Fruit fly (Drosophila melanogaster) whole organism, prepupa: ENCODE data around the gene sqh.

Experiments
- CG10631 ChIP-seq: fragments of 200-800 bp; sonication (Bioruptor generic); optimal IDR thresholded peaks from 2 replicates; lab custom pipeline; 2016; ENCODE audit warnings: missing biosample characterization, missing genetic modification characterization
- CG10669 ChIP-seq: fragments of 200-800 bp; sonication (Bioruptor generic); optimal IDR thresholded peaks from 3 replicates; lab custom pipeline; 2018; ENCODE audit warnings: missing biosample characterization, mild to moderate bottlenecking, missing genetic modification characterization, moderate library complexity
- CG11762 ChIP-seq: fragments of 200-800 bp; sonication (Bioruptor generic); optimal IDR thresholded peaks from 3 replicates; lab custom pipeline; 2016; ENCODE audit warnings: missing biosample characterization, missing genetic modification characterization; ENCODE audit not compliant: insufficient read depth
- CG11902 ChIP-seq: fragments of 200-800 bp; sonication (Bioruptor generic); optimal IDR thresholded peaks from 3 replicates; lab custom pipeline; 2016; ENCODE audit warnings: missing biosample characterization, missing genetic modification characterization
- CG15336 ChIP-seq: fragments of 200-800 bp; sonication (Bioruptor generic); IDR thresholded peaks from 2 replicates; pipeline ENCODE4 v1.3.6; 2022; ENCODE audit warnings: missing biosample characterization, missing genetic modification characterization
- CG1621 ChIP-seq: fragments of 200-800 bp; sonication (Bioruptor generic); optimal IDR thresholded peaks from 3 replicates; lab custom pipeline; 2018; ENCODE audit warnings: missing biosample characterization, mild to moderate bottlenecking, missing genetic modification characterization
- CG3032 ChIP-seq: fragments of 200-800 bp; optimal IDR thresholded peaks from 2 replicates; lab custom pipeline; 2019; ENCODE audit warnings: missing biosample characterization, mild to moderate bottlenecking, missing genetic modification characterization, moderate library complexity
- CG32006 ChIP-seq: fragments of 200-800 bp; sonication (Bioruptor generic); optimal IDR thresholded peaks from 3 replicates; lab custom pipeline; 2017; ENCODE audit warnings: missing biosample characterization, mild to moderate bottlenecking, missing genetic modification characterization
- CG34406 ChIP-seq: fragments of 200-800 bp; sonication (Bioruptor generic); optimal IDR thresholded peaks from 3 replicates; lab custom pipeline; 2016; ENCODE audit warnings: missing biosample characterization, missing genetic modification characterization
- CG3919 ChIP-seq: fragments of 200-800 bp; sonication (Bioruptor generic); optimal IDR thresholded peaks from 3 replicates; lab custom pipeline; 2016; ENCODE audit warnings: missing biosample characterization, missing genetic modification characterization
- CG4318 ChIP-seq: fragments of 200-800 bp; sonication (Bioruptor generic); optimal IDR thresholded peaks from 3 replicates; lab custom pipeline; 2017; ENCODE audit warnings: missing biosample characterization, mild to moderate bottlenecking, missing genetic modification characterization
- CG6276 ChIP-seq: fragments of 200-800 bp; sonication (Bioruptor generic); optimal IDR thresholded peaks from 2 replicates; lab custom pipeline; 2017; ENCODE audit warnings: missing biosample characterization, mild to moderate bottlenecking, missing genetic modification characterization
- CG6792 ChIP-seq: fragments of 200-800 bp; sonication (Bioruptor generic); optimal IDR thresholded peaks from 3 replicates; lab custom pipeline; 2016; ENCODE audit warnings: missing biosample characterization, missing genetic modification characterization
- CG6854 ChIP-seq: fragments of 200-800 bp; sonication (Bioruptor generic); optimal IDR thresholded peaks from 2 replicates; lab custom pipeline; 2017; ENCODE audit warnings: missing biosample characterization, mild to moderate bottlenecking, missing genetic modification characterization
- CG8119 ChIP-seq: fragments of 200-800 bp; sonication (Bioruptor generic); IDR thresholded peaks from 3 replicates; pipeline ENCODE4 v1.3.6; 2022; ENCODE audit warnings: missing biosample characterization, missing genetic modification characterization
- CG8319 ChIP-seq: fragments of 200-800 bp; sonication (Bioruptor generic); optimal IDR thresholded peaks from 3 replicates; lab custom pipeline; 2016; ENCODE audit warnings: missing biosample characterization, missing genetic modification characterization
- CG8632 ChIP-seq: fragments of 200-800 bp; sonication (Bioruptor generic); optimal IDR thresholded peaks from 3 replicates; lab custom pipeline; 2016; ENCODE audit warnings: missing biosample characterization, missing genetic modification characterization
- CG9139 ChIP-seq: fragments of 200-800 bp; sonication (Bioruptor generic); optimal IDR thresholded peaks from 3 replicates; lab custom pipeline; 2017; ENCODE audit warnings: missing biosample characterization, mild to moderate bottlenecking, missing genetic modification characterization
- Eip75B ChIP-seq: fragments of 200-800 bp; sonication (Bioruptor generic); optimal IDR thresholded peaks from 3 replicates; lab custom pipeline; 2016; ENCODE audit warnings: missing biosample characterization, missing genetic modification characterization
- Eip78C ChIP-seq: fragments of 200-800 bp; sonication (Bioruptor generic); peaks from one replicate; lab custom pipeline; 2016; ENCODE audit warnings: missing biosample characterization, missing genetic modification characterization
- Eip93F ChIP-seq: fragments of 200-800 bp; sonication (Bioruptor generic); optimal IDR thresholded peaks from 2 replicates; lab custom pipeline; 2016; ENCODE audit warnings: missing biosample characterization, mild to moderate bottlenecking, missing genetic modification characterization
- Ets21C ChIP-seq: fragments of 200-800 bp; sonication (Bioruptor generic); optimal IDR thresholded peaks from 3 replicates; lab custom pipeline; 2016; ENCODE audit warnings: missing biosample characterization, missing genetic modification characterization
- Ets96B ChIP-seq: fragments of 200-800 bp; optimal IDR thresholded peaks from 2 replicates; lab custom pipeline; 2019; ENCODE audit warnings: missing biosample characterization, mild to moderate bottlenecking, missing genetic modification characterization, moderate library complexity
- Gug ChIP-seq: fragments of 200-800 bp; sonication (Bioruptor generic); IDR thresholded peaks from 2 replicates; pipeline ENCODE4 v1.3.6; 2022; ENCODE audit warnings: missing biosample characterization, missing genetic modification characterization
- Hr38 ChIP-seq: sonication (Bioruptor generic); optimal IDR thresholded peaks from 2 replicates; lab custom pipeline; 2016; ENCODE audit warnings: missing biosample characterization, missing genetic modification characterization
- Hr39 ChIP-seq: fragments of 200-800 bp; sonication (Bioruptor generic); optimal IDR thresholded peaks from 2 replicates; lab custom pipeline; 2016; ENCODE audit warnings: missing biosample characterization, missing genetic modification characterization
- Hr4 ChIP-seq: fragments of 200-800 bp; sonication (Bioruptor generic); optimal IDR thresholded peaks from 3 replicates; lab custom pipeline; 2016; ENCODE audit warnings: missing biosample characterization, missing genetic modification characterization
- Lpt ChIP-seq: fragments of 200-800 bp; sonication (Bioruptor generic); optimal IDR thresholded peaks from 3 replicates; lab custom pipeline; 2016; ENCODE audit warnings: missing biosample characterization, missing genetic modification characterization
- OdsH ChIP-seq: fragments of 200-800 bp; sonication (Bioruptor generic); optimal IDR thresholded peaks from 3 replicates; lab custom pipeline; 2016; ENCODE audit warnings: missing biosample characterization, missing genetic modification characterization
- Smox ChIP-seq: fragments of 200-800 bp; sonication (Bioruptor generic); optimal IDR thresholded peaks from 3 replicates; lab custom pipeline; 2016; ENCODE audit warnings: missing biosample characterization, missing genetic modification characterization
- Sox102F ChIP-seq: fragments of 200-800 bp; sonication (Bioruptor generic); optimal IDR thresholded peaks from 2 replicates; lab custom pipeline; 2016; ENCODE audit warnings: missing biosample characterization, mild to moderate bottlenecking, missing genetic modification characterization
- Sox14 ChIP-seq: fragments of 200-800 bp; sonication (Bioruptor generic); optimal IDR thresholded peaks from 3 replicates; lab custom pipeline; 2016; ENCODE audit warnings: missing biosample characterization, missing genetic modification characterization
- Sox15 ChIP-seq: fragments of 200-800 bp; sonication (Bioruptor generic); optimal IDR thresholded peaks from 3 replicates; lab custom pipeline; 2016; ENCODE audit warnings: missing biosample characterization, missing genetic modification characterization
- achi ChIP-seq: fragments of 200-800 bp; sonication (Bioruptor generic); optimal IDR thresholded peaks from 3 replicates; lab custom pipeline; 2016; ENCODE audit warnings: missing biosample characterization, missing genetic modification characterization
- dsx ChIP-seq: fragments of 200-800 bp; optimal IDR thresholded peaks from 3 replicates; lab custom pipeline; 2019; ENCODE audit warnings: missing biosample characterization, mild to moderate bottlenecking, missing genetic modification characterization, moderate library complexity; ENCODE audit not compliant: poor library complexity, severe bottlenecking
- eg ChIP-seq: fragments of 200-800 bp; sonication (Bioruptor generic); IDR thresholded peaks from 3 replicates; pipeline ENCODE4 v1.3.6; 2022; ENCODE audit warnings: missing biosample characterization, missing genetic modification characterization
- esn ChIP-seq: fragments of 200-800 bp; sonication (Bioruptor generic); optimal IDR thresholded peaks from 2 replicates; lab custom pipeline; 2016; ENCODE audit warnings: missing biosample characterization, mild to moderate bottlenecking, missing genetic modification characterization, moderate library complexity
- fd59A ChIP-seq: fragments of 200-800 bp; sonication (Bioruptor generic); optimal IDR thresholded peaks from 2 replicates; lab custom pipeline; 2017; ENCODE audit warnings: missing biosample characterization, mild to moderate bottlenecking, missing genetic modification characterization, missing genetic modification reagents
- fd85E ChIP-seq: fragments of 200-800 bp; sonication (Bioruptor generic); optimal IDR thresholded peaks from 3 replicates; lab custom pipeline; 2016; ENCODE audit warnings: missing biosample characterization, missing genetic modification characterization
- fkh ChIP-seq: fragments of 200-800 bp; sonication (Bioruptor generic); optimal IDR thresholded peaks from 3 replicates; lab custom pipeline; 2017; ENCODE audit warnings: missing biosample characterization, mild to moderate bottlenecking, missing genetic modification characterization, moderate library complexity
- pdm3 ChIP-seq: fragments of 200-800 bp; sonication (Bioruptor generic); optimal IDR thresholded peaks from 3 replicates; lab custom pipeline; 2016; ENCODE audit warnings: missing biosample characterization, missing genetic modification characterization
- salr ChIP-seq, 2 experiments: fragments of 200-800 bp; sonication (Bioruptor generic); optimal IDR thresholded peaks; 3 replicates each; lab custom pipeline; 2016 to 2018; ENCODE audit warnings: missing biosample characterization in 2 of 2, missing genetic modification characterization in 2 of 2, mild to moderate bottlenecking in 1 of 2
- spab ChIP-seq: fragments of 200-800 bp; sonication (Bioruptor generic); optimal IDR thresholded peaks from 2 replicates; lab custom pipeline; 2017; ENCODE audit warnings: missing biosample characterization, mild to moderate bottlenecking, missing genetic modification characterization, missing genetic modification reagents
- topi ChIP-seq: fragments of 200-800 bp; sonication (Bioruptor generic); optimal IDR thresholded peaks from 3 replicates; lab custom pipeline; 2016; ENCODE audit warnings: missing biosample characterization, missing genetic modification characterization
- vri ChIP-seq: fragments of 200-800 bp; sonication (Bioruptor generic); optimal IDR thresholded peaks from 3 replicates; lab custom pipeline; 2016; ENCODE audit warnings: missing biosample characterization, mild to moderate bottlenecking, missing genetic modification characterization

Gene sqh

DNA sequence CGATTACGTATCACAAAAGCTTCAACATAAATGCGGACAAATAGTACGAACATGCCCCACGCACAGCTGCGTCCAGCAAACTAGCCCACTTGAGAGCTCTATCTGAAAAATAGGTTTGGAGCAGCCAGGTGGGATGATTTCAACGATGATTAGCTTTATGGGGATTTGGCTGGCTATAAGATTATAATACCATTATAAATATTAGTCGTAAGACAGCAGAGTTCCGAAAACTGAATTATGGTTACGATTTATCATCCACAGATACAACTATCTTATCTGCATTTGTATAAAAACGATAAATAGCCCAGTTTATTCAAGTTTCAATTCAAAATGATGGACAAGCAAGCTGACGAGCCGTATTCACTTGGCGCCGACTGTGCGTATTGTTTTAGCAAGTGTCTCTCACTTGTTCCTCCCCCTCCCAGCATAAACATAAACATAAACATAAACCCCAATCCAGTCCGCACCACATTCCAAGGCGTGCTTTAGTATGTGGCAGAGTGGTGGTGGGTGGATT, 38.7 kb upstream of the sqh start (continued):
- TF ChIP-seq CG11762 (GFP tag; lab: Kevin White, UChicago) = peak; percentile 15
- TF ChIP-seq CG10631 = no peak
- no peak for TF ChIP-seq Ets21C (GFP tag; lab: Kevin White, UChicago)
- TF ChIP-seq eg (GFP tag; lab: Robert Waterston, UW) = peak; percentile 53; the same call in 2 of the 3 replicates
- peak; percentile 18 for TF ChIP-seq fd59A (GFP tag; lab: Kevin White, UChicago)
- TF ChIP-seq achi (GFP tag; lab: Kevin White, UChicago) = peak; percentile 37
- no peak for TF ChIP-seq spab
- TF ChIP-seq CG4318 (GFP tag; lab: Kevin White, UChicago) = peak; percentile 11
- TF ChIP-seq Sox102F = no peak
- TF ChIP-seq Eip75B = peak; percentile 16
- peak; percentile 88 for TF ChIP-seq Eip78C (GFP tag; lab: Kevin White, UChicago)
- TF ChIP-seq CG8119 (GFP tag; lab: Robert Waterston, UW) = peak; percentile 64; the same call in 2 of the 3 replicates
- TF ChIP-seq Eip93F (GFP tag; lab: Kevin White, UChicago) = no peak
- no peak for TF ChIP-seq fd85E
- peak; percentile 14 for TF ChIP-seq Sox15 (GFP tag; lab: Kevin White, UChicago)
- no peak for TF ChIP-seq CG6854
- TF ChIP-seq vri = no peak
- no peak for TF ChIP-seq Smox
- no peak for TF ChIP-seq CG1621 (tag; lab: Kevin White, UChicago)
- TF ChIP-seq dsx (GFP tag; lab: Kevin White, UChicago) = peak; percentile 1
- TF ChIP-seq topi (GFP tag; lab: Kevin White, UChicago) = peak; percentile 38
- peak in 1 of 2 experiments; percentile 25 for TF ChIP-seq salr (GFP tag; optimal IDR thresholded peaks at IDR 0.05; lab: Kevin White, UChicago)
- TF ChIP-seq pdm3 (GFP tag; lab: Kevin White, UChicago) = peak; percentile 52
- TF ChIP-seq CG32006 = peak; percentile 77
- TF ChIP-seq CG15336 (GFP tag; lab: Robert Waterston, UW) = peak; percentile 77
- peak; percentile 79 for TF ChIP-seq CG6276 (GFP tag; lab: Kevin White, UChicago)
- peak; percentile 24 for TF ChIP-seq Lpt (GFP tag; lab: Kevin White, UChicago)
- TF ChIP-seq Hr39 (GFP tag; lab: Kevin White, UChicago) = no peak
- TF ChIP-seq CG3032 (tag; lab: Kevin White, UChicago) = peak; percentile 5
- no peak for TF ChIP-seq CG11902 (GFP tag; lab: Kevin White, UChicago)
- TF ChIP-seq CG10669 (GFP tag; lab: Kevin White, UChicago) = peak; percentile 21
- no peak for TF ChIP-seq Hr38
- peak; percentile 67 for TF ChIP-seq Hr4 (GFP tag; lab: Kevin White, UChicago)
- TF ChIP-seq CG9139 (GFP tag; lab: Kevin White, UChicago) = no peak
- no peak for TF ChIP-seq CG8632
- TF ChIP-seq, all 60 proteins: peak for 35

DNA sequence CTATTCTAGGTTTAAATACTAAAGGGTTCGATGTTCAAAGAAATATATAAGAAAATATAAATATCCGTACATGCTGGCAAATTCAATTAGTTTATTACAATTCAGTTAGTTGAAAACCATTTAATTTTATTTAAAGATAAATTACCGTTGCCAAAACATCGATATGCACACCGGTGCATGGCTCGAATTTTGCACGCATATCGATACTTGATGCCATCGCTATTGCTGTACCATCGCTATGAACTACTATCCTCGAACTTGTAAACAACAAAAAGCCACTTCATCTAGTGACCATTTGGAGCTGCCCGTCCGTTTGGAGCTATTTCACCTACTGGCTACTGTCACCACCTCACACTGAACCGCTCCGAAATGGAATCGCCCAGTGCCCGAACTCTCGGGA, 36.0 kb upstream of the sqh start, which contains the start of gene Josd:
Josd (plus strand) TSS at position 270 of the 400 bp plus-strand sequence.
- TF ChIP-seq fkh (GFP tag; lab: Kevin White, UChicago) (peak; percentile 37), esn (peak; percentile 30), Sox15 (GFP tag; lab: Kevin White, UChicago) (no peak), Eip78C (GFP tag; lab: Kevin White, UChicago) (peak; percentile 47), CG8119 (GFP tag; lab: Robert Waterston, UW) (no peak), topi (GFP tag; lab: Kevin White, UChicago) (peak; percentile 17), pdm3 (GFP tag; lab: Kevin White, UChicago) (no peak), CG8319 (GFP tag; lab: Kevin White, UChicago) (no peak), eg (GFP tag; lab: Robert Waterston, UW) (0 out of 3 replicates have a peak, but pooled peaks have one; percentile 18)

DNA sequence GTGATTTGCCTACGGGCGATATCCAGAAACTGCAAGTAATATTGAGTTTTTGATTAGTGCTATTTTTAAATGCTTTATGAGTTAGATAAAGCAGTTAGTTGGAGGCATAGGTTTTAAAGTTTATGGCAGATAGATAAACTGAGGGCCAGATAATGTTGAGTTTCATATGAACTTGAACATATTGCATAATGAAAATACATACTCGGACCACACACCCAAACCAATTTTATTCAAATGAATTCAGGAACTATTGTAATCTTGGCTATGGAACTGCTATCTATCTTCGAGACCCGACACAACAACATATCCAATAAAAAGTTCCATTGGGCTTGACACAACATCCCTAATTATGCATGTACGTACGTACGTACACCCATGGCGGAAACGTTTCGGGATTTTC, 34.8 kb upstream of the sqh start:
- no peak for TF ChIP-seq CG6792 (GFP tag; lab: Kevin White, UChicago)
- no peak for TF ChIP-seq eg (GFP tag; lab: Robert Waterston, UW)
- TF ChIP-seq Sox14 = no peak
- TF ChIP-seq CG10669 (GFP tag; lab: Kevin White, UChicago) = no peak
- no peak for TF ChIP-seq Ets21C (GFP tag; lab: Kevin White, UChicago)
- no peak for TF ChIP-seq CG9139 (GFP tag; lab: Kevin White, UChicago)
- no peak for TF ChIP-seq esn
- no peak for TF ChIP-seq CG4318 (GFP tag; lab: Kevin White, UChicago)
- no peak for TF ChIP-seq CG34406 (GFP tag; lab: Kevin White, UChicago)
- TF ChIP-seq CG32006 = no peak
- TF ChIP-seq Ets96B (tag; lab: Kevin White, UChicago) = no peak
- no peak for TF ChIP-seq topi (GFP tag; lab: Kevin White, UChicago)
- no peak for TF ChIP-seq CG3919 (GFP tag; lab: Kevin White, UChicago)
- TF ChIP-seq OdsH (GFP tag; lab: Kevin White, UChicago) = no peak
- no peak for TF ChIP-seq Gug (GFP tag; lab: Robert Waterston, UW)
